Worm (Caenorhabditis elegans) whole organism, L4 larva: ENCODE measurements around the gene elt-1.

Experiments used
- F26F4.8 ChIP-seq: fragments of 200-800 bp; sonication (Bioruptor generic); conservative IDR thresholded peaks from 2 replicates; pipeline ENCODE4 v1.3.6; 2022; ENCODE audit warnings: missing genetic modification characterization, missing compliant biosample characterization
- R02D3.7 ChIP-seq: fragments of 150-350 bp; sonication (generic microtip); optimal IDR thresholded peaks from 3 replicates; lab custom pipeline; 2014; ENCODE audit warnings: missing biosample characterization, missing genetic modification characterization
- Y5F2A.4 ChIP-seq: fragments of 200-800 bp; sonication (Bioruptor generic); optimal IDR thresholded peaks from 2 replicates; lab custom pipeline; 2018; ENCODE audit warnings: mild to moderate bottlenecking, missing genetic modification characterization, missing compliant biosample characterization
- ZK546.5 ChIP-seq, 2 experiments: sonication (generic microtip); optimal IDR thresholded peaks; 2 replicates each; lab custom pipeline; 2017; ENCODE audit warnings: missing biosample characterization in 2 of 2, missing genetic modification characterization in 2 of 2
- aly-2 ChIP-seq: sonication (generic microtip); optimal IDR thresholded peaks from 2 replicates; lab custom pipeline; 2018; ENCODE audit warnings: missing biosample characterization, missing genetic modification characterization
- ama-1 ChIP-seq: fragments of 150-350 bp; optimal IDR thresholded peaks from 2 replicates; lab custom pipeline; 2014; ENCODE audit warnings: inconsistent platforms, mixed read lengths
- daf-12 ChIP-seq: fragments of 150-350 bp; optimal IDR thresholded peaks from 2 replicates; lab custom pipeline; 2014; ENCODE audit warnings: missing biosample characterization, missing genetic modification reagents, missing genetic modification characterization
- egl-27 ChIP-seq: sonication (generic microtip); optimal IDR thresholded peaks from 3 replicates; lab custom pipeline; 2017; ENCODE audit warnings: missing biosample characterization, missing genetic modification reagents, missing genetic modification characterization
- nhr-237 ChIP-seq: sonication (generic microtip); optimal IDR thresholded peaks from 2 replicates; lab custom pipeline; 2017; ENCODE audit warnings: missing biosample characterization, missing genetic modification characterization
- nhr-76 ChIP-seq: fragments of 150-350 bp; optimal IDR thresholded peaks from 2 replicates; lab custom pipeline; 2014; ENCODE audit warnings: missing biosample characterization, missing genetic modification characterization
- unc-62 ChIP-seq, 3 experiments: fragments of 150-350 bp in 1 of 3; sonication (generic microtip); optimal IDR thresholded peaks in 2 of 3; peaks in 1 of 3; 1 replicate in 1 of 3; 2 replicates in 2 of 3; lab custom pipeline; 2014 to 2017; ENCODE audit warnings: missing biosample characterization in 3 of 3, missing genetic modification characterization in 3 of 3, missing genetic modification reagents in 3 of 3, missing genotype in 1 of 3
- ztf-11 ChIP-seq: fragments of 150-350 bp; optimal IDR thresholded peaks from 2 replicates; lab custom pipeline; 2014; ENCODE audit warnings: missing biosample characterization, missing genetic modification characterization

- TF ChIP-seq Y5F2A.4 (GFP tag; lab: Kevin White, UChicago): no peak
- TF ChIP-seq ZK546.5 (tag; optimal IDR thresholded peaks at IDR 0.05; lab: Kevin White, UChicago): no peak
- TF ChIP-seq unc-62 (GFP tag; optimal IDR thresholded peaks at IDR 0.05 in 1 of 2; lab: Kevin White, UChicago): no peak
- no peak for TF ChIP-seq unc-62 (tag; optimal IDR thresholded peaks at IDR 0.05; lab: Kevin White, UChicago)
- TF ChIP-seq nhr-76 (tag; lab: Kevin White, UChicago): no peak
- TF ChIP-seq F26F4.8: no peak
- no peak for TF ChIP-seq daf-12
- TF ChIP-seq ama-1: no peak
- no peak for TF ChIP-seq R02D3.7
- no peak for TF ChIP-seq aly-2 (tag; lab: Kevin White, UChicago)
- TF ChIP-seq ztf-11: no peak
- no peak for TF ChIP-seq nhr-237 (tag; lab: Kevin White, UChicago)
- TF ChIP-seq egl-27 (tag; lab: Kevin White, UChicago): no peak
These were observed 3.9 kb upstream of the elt-1 start for ce11 chrIV:9610923-9611322.
